Worm (Caenorhabditis elegans) whole organism, young adult: ENCODE data around the gene dre-1.

Experiments used
- ZK185.1 ChIP-seq: sonication (generic microtip); optimal IDR thresholded peaks from 2 replicates; lab custom pipeline; 2016; ENCODE audit warnings: mild to moderate bottlenecking, missing genetic modification characterization, missing compliant biosample characterization; ENCODE audit not compliant: poor library complexity, severe bottlenecking
- ama-1 ChIP-seq, 3 experiments: fragments of 150-350 bp in 1 of 3; sonication (generic microtip) in 2 of 3; optimal IDR thresholded peaks; 2 replicates each; lab custom pipeline; 2014 to 2018; ENCODE audit warnings: missing biosample characterization in 2 of 3, missing genetic modification characterization in 2 of 3, missing genetic modification reagents in 2 of 3
- hlh-12 ChIP-seq: sonication (generic microtip); optimal IDR thresholded peaks from 2 replicates; lab custom pipeline; 2016; ENCODE audit warnings: missing genetic modification characterization, missing compliant biosample characterization
- madf-3 ChIP-seq: fragments of 200-800 bp; sonication (Bioruptor generic); IDR thresholded peaks from 2 replicates; pipeline ENCODE4 v1.3.6; 2022; ENCODE audit warnings: missing genetic modification reagents, missing genetic modification characterization, missing compliant biosample characterization
- snpc-1.3 ChIP-seq: sonication (generic microtip); optimal IDR thresholded peaks from 2 replicates; lab custom pipeline; 2017; ENCODE audit warnings: missing genetic modification characterization, mild to moderate bottlenecking, missing compliant biosample characterization, antibody characterized with exemption, moderate library complexity, missing genotype, missing genetic modification reagents; ENCODE audit not compliant: insufficient read depth
- snpc-4 ChIP-seq, 5 experiments: fragments of 150-350 bp in 1 of 5; sonication (generic microtip) in 4 of 5; optimal IDR thresholded peaks; 2 replicates each; lab custom pipeline; 2014 to 2018; ENCODE audit warnings: missing genetic modification characterization in 5 of 5, missing biosample characterization in 3 of 5, antibody characterized with exemption in 2 of 5, mild to moderate bottlenecking in 2 of 5, missing compliant biosample characterization in 2 of 5, missing genotype in 2 of 5, moderate library complexity in 2 of 5, missing genetic modification reagents in 1 of 5
- unc-130 ChIP-seq: sonication (generic microtip); optimal IDR thresholded peaks from 2 replicates; lab custom pipeline; 2016; ENCODE audit warnings: missing genetic modification reagents, missing genetic modification characterization, missing compliant biosample characterization
- zfh-2 ChIP-seq: fragments of 200-800 bp; sonication (Bioruptor generic); conservative IDR thresholded peaks from 2 replicates; pipeline ENCODE4 v1.3.6; 2022; ENCODE audit warnings: missing genetic modification reagents, missing genetic modification characterization, missing compliant biosample characterization

DNA sequence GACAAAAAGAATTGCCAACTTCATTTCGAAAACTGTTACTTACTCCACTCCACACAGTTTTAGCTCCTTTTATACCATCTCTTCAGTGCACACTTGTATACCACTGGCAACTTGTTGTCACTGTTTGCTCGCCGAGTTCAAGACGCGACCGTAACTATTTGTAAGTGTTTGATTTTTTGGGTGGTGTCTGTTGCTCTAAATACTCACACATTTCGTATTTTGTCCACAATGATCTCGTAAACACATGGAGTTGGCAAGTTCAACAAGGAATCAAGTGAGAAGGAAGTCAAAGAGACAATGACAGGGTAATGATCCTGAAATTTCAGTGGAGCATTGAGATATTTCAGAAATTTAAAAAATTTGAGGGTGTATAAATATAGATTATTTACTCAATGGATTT lies 13.3 kb downstream of the dre-1 start, which contains the start of gene hpo-26:
- no peak for TF ChIP-seq unc-130 (GFP tag; lab: Kevin White, UChicago)
- no peak for TF ChIP-seq madf-3 (GFP tag; lab: Robert Waterston, UW)
- TF ChIP-seq ama-1 (optimal IDR thresholded peaks at IDR 0.05; lab: Kevin White, UChicago) = no peak
- no peak for TF ChIP-seq ama-1 (GFP tag; optimal IDR thresholded peaks at IDR 0.05; lab: Kevin White, UChicago)
- no peak for TF ChIP-seq snpc-4 (GFP tag; optimal IDR thresholded peaks at IDR 0.05; lab: Kevin White, UChicago)
- no peak for TF ChIP-seq snpc-4 (tag; optimal IDR thresholded peaks at IDR 0.05; lab: Kevin White, UChicago)
- no peak for TF ChIP-seq ZK185.1 (tag; lab: Kevin White, UChicago)
- TF ChIP-seq snpc-1.3 (tag; lab: Kevin White, UChicago) = no peak
- TF ChIP-seq zfh-2 (GFP tag; lab: Robert Waterston, UW) = no peak
- no peak for TF ChIP-seq hlh-12 (tag; lab: Kevin White, UChicago)
